Worm (Caenorhabditis elegans): ENCODE measurements around the gene cyp-33C12.

The cyp-33C12 gene

DNA sequence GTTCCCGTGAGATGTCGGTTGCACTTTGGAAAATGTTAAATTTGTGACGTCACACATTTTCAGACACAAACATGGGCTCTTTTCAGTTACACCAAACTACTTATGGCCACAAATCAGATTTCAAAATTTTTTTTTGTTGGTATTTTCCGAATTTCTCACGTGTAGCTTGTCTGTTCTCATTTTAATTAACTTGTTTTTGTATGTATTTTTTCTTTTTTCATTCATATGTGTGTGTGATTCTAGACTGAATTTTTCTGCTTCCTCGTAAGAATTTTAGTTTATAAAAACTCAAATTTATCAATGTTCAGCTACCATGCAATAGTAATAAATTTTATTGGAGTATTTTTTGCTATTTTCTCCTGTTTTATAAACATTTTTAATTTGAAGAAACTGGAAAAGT, 47.4 kb downstream of the cyp-33C12 start, which contains the start of gene srbc-22:
srbc-22 (plus strand) TSS at position 301 of the 400 bp plus-strand sequence.
- TF ChIP-seq tab-1 (GFP tag; IDR thresholded peaks at IDR 0.05) = no peak
- no peak for TF ChIP-seq flt-1 (GFP tag; IDR thresholded peaks at IDR 0.05)
- no peak for TF ChIP-seq klf-2 (GFP tag; conservative IDR thresholded peaks at IDR 0.05)
- no peak for TF ChIP-seq ztf-23 (GFP tag; IDR thresholded peaks at IDR 0.05)

DNA sequence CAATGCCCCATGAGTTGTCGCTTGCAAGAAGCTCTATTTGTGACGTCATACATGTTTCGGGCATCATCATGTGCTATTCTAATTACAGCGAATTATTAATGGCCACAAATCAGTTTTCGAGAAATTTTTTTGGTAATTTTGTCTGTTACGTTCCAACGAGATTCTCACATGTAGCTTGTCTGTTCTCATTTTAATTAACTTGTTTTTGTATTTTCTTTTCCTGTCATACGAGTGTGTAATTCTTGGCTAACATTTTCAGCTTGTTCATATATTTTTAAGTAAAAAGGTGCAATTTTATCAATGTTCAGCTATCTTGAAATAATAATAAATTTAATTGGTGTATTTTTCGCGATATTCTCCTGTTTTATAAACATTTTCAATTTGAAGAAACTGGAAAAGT, 49.0 kb downstream of the cyp-33C12 start, which contains the start of gene srbc-21:
srbc-21 (plus strand) TSS at position 301 of the 400 bp plus-strand sequence.
- TF ChIP-seq tab-1 (GFP tag; IDR thresholded peaks at IDR 0.05) (no peak), T22C8.4 (GFP tag; IDR thresholded peaks at IDR 0.05) (no peak), ztf-29 (GFP tag; IDR thresholded peaks at IDR 0.05) (no peak)

DNA sequence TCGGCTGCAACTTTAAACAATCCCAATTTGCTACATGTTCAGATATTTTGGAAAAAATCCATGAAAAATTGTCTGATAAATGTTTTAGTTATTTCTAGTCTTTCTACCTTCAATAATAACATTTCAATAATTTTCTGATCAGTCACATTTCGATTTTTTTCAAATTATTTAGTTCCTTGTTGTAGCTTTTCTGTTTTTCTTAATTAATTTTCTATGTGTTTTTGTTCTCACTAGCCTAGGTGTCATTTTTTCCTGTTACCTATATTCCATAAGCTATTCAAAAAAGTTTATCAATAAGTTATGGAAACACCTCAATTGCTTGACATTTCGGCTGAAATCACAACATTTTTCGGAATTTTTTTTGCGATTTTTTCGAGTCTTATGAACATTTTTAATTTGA, 50.9 kb downstream of the cyp-33C12 start, which contains the start of gene srbc-23:
srbc-23 (plus strand) TSS at position 301 of the 400 bp plus-strand sequence.
- TF ChIP-seq T22C8.4 (GFP tag; IDR thresholded peaks at IDR 0.05) = no peak
- TF ChIP-seq flt-1 (GFP tag; IDR thresholded peaks at IDR 0.05) = no peak
- TF ChIP-seq tab-1 (GFP tag; IDR thresholded peaks at IDR 0.05) = no peak
- no peak for TF ChIP-seq cog-1 (tag; optimal IDR thresholded peaks at IDR 0.05)
- TF ChIP-seq ref-1 (GFP tag; conservative IDR thresholded peaks at IDR 0.05) = no peak
- no peak for TF ChIP-seq klf-2 (GFP tag; conservative IDR thresholded peaks at IDR 0.05)
- TF ChIP-seq med-1 (GFP tag; optimal IDR thresholded peaks at IDR 0.05; ENCODE audit: insufficient read depth) = no peak
- TF ChIP-seq ztf-29 (GFP tag; IDR thresholded peaks at IDR 0.05) = no peak

DNA sequence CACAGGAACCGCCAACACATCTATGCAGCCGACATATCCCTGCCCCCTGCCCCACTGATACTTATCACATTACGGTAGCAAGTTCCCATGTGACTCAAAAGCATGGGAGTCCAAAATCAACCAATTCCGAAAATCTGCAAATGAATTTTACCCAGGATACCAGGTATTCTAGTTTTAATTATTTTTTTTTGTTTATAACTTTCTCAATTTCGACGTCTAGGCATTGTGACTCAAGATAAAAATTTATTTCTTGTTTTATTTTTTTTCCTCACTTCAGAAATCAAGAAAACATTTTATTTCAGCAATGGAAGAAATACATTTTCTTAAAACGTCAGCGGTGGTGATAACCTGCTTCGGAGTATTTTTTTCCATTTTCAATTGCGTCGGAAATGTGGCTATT, 52.7 kb downstream of the cyp-33C12 start, which contains the start of gene srbc-24:
srbc-24 (plus strand) TSS at position 301 of the 400 bp plus-strand sequence.
- TF ChIP-seq med-1 (GFP tag; optimal IDR thresholded peaks at IDR 0.05; ENCODE audit: insufficient read depth) (no peak), ref-1 (GFP tag; conservative IDR thresholded peaks at IDR 0.05) (no peak), flt-1 (GFP tag; IDR thresholded peaks at IDR 0.05) (no peak), cog-1 (tag; optimal IDR thresholded peaks at IDR 0.05) (no peak), T22C8.4 (GFP tag; IDR thresholded peaks at IDR 0.05) (no peak)

All from whole organism, midembryonic.